Fruit fly (Drosophila melanogaster) whole organism, adult: Measurements from ENCODE around the gene mfrn.

Experiments used
- CG11617 ChIP-seq: fragments of 200-800 bp; sonication (Bioruptor generic); optimal IDR thresholded peaks from 2 replicates; lab custom pipeline; 2017; ENCODE audit warnings: mild to moderate bottlenecking, missing biosample characterization, missing genetic modification reagents, missing genetic modification characterization
- CG12768 ChIP-seq: fragments of 200-800 bp; sonication (Bioruptor generic); optimal IDR thresholded peaks from 2 replicates; lab custom pipeline; 2017; ENCODE audit warnings: missing biosample characterization, missing genetic modification characterization, mild to moderate bottlenecking, moderate library complexity, missing genetic modification reagents
- CG14711 ChIP-seq: fragments of 200-800 bp; sonication (Bioruptor generic); optimal IDR thresholded peaks from 2 replicates; lab custom pipeline; 2018; ENCODE audit warnings: missing biosample characterization, mild to moderate bottlenecking, missing genetic modification characterization, moderate library complexity
- CG5204 ChIP-seq: fragments of 200-800 bp; sonication (Bioruptor generic); optimal IDR thresholded peaks from 2 replicates; lab custom pipeline; 2016; ENCODE audit warnings: missing biosample characterization, missing genetic modification characterization
- CG7045 ChIP-seq: fragments of 200-800 bp; sonication (Bioruptor generic); optimal IDR thresholded peaks from 2 replicates; lab custom pipeline; 2017; ENCODE audit warnings: missing biosample characterization, mild to moderate bottlenecking, missing genetic modification characterization
- CG7101 ChIP-seq: fragments of 200-800 bp; sonication (Bioruptor generic); optimal IDR thresholded peaks from 2 replicates; lab custom pipeline; 2018; ENCODE audit warnings: missing biosample characterization, mild to moderate bottlenecking, missing genetic modification characterization, moderate library complexity
- Crg-1 ChIP-seq: fragments of 200-800 bp; sonication (Bioruptor generic); optimal IDR thresholded peaks from 2 replicates; lab custom pipeline; 2016; ENCODE audit warnings: missing biosample characterization, missing genetic modification characterization
- bab1 ChIP-seq: fragments of 200-800 bp; sonication (Bioruptor generic); optimal IDR thresholded peaks from 3 replicates; lab custom pipeline; 2019; ENCODE audit warnings: missing biosample characterization, mild to moderate bottlenecking, missing genetic modification characterization, moderate library complexity
- cic ChIP-seq: fragments of 200-800 bp; sonication (Bioruptor generic); optimal IDR thresholded peaks from 2 replicates; lab custom pipeline; 2017; ENCODE audit warnings: missing biosample characterization, mild to moderate bottlenecking, missing genetic modification characterization, moderate library complexity
- kay ChIP-seq: fragments of 200-800 bp; sonication (Bioruptor generic); peaks from one replicate; lab custom pipeline; 2016; ENCODE audit warnings: missing biosample characterization, missing genetic modification characterization, borderline replicate concordance
- pad ChIP-seq: fragments of 200-800 bp; sonication (Bioruptor generic); optimal IDR thresholded peaks from 3 replicates; lab custom pipeline; 2017; ENCODE audit warnings: missing biosample characterization, missing genetic modification characterization, mild to moderate bottlenecking, moderate library complexity, missing genetic modification reagents
- toe ChIP-seq: fragments of 200-800 bp; sonication (Bioruptor generic); optimal IDR thresholded peaks from 2 replicates; lab custom pipeline; 2016; ENCODE audit warnings: missing biosample characterization, missing genetic modification characterization

- no peak for TF ChIP-seq Crg-1 (GFP tag; lab: Kevin White, UChicago)
- no peak for TF ChIP-seq bab1 (GFP tag; lab: Kevin White, UChicago)
- TF ChIP-seq kay, result no peak
- no peak for TF ChIP-seq CG11617 (GFP tag; lab: Kevin White, UChicago)
- no peak for TF ChIP-seq CG12768 (GFP tag; lab: Kevin White, UChicago)
- TF ChIP-seq pad (GFP tag; lab: Kevin White, UChicago), result no peak
- TF ChIP-seq CG5204 (GFP tag; lab: Kevin White, UChicago), result no peak
- TF ChIP-seq CG7045 (GFP tag; lab: Kevin White, UChicago), result no peak
- no peak for TF ChIP-seq cic (GFP tag; lab: Kevin White, UChicago)
- no peak for TF ChIP-seq CG7101
- TF ChIP-seq toe (GFP tag; lab: Kevin White, UChicago), result no peak
- TF ChIP-seq CG14711 (tag; lab: Kevin White, UChicago), result no peak
These were observed 21.8 kb downstream of the mfrn start for dm6 chr3R:27925971-27926533.
